Worm (Caenorhabditis elegans) whole organism, mixed stage, embryonic: ENCODE data around the gene clec-196.

Source experiments
- elt-1 ChIP-seq: sonication (generic microtip); optimal IDR thresholded peaks from 2 replicates; lab custom pipeline; 2017; ENCODE audit warnings: missing genetic modification characterization, mild to moderate bottlenecking, missing compliant biosample characterization, antibody characterized with exemption, moderate library complexity, borderline replicate concordance; ENCODE audit not compliant: insufficient read depth
- lsy-2 ChIP-seq: fragments of 150-350 bp; optimal IDR thresholded peaks from 2 replicates; lab custom pipeline; 2014; ENCODE audit warnings: missing biosample characterization, missing genetic modification characterization
- mab-5 ChIP-seq: fragments of 150-350 bp; optimal IDR thresholded peaks from 2 replicates; lab custom pipeline; 2014; ENCODE audit warnings: missing biosample characterization, missing genetic modification characterization
- mep-1 ChIP-seq: fragments of 150-350 bp; optimal IDR thresholded peaks from 2 replicates; lab custom pipeline; 2017; ENCODE audit warnings: missing biosample characterization, missing genetic modification reagents, missing genetic modification characterization, inconsistent platforms
- pha-4 ChIP-seq: fragments of 150-350 bp; optimal IDR thresholded peaks from 2 replicates; lab custom pipeline; 2018; ENCODE audit warnings: missing biosample characterization, missing genetic modification reagents, missing genetic modification characterization
- snpc-4 ChIP-seq: fragments of 150-350 bp; optimal IDR thresholded peaks from 2 replicates; lab custom pipeline; 2014; ENCODE audit warnings: missing biosample characterization, missing genetic modification characterization
- sptf-1 ChIP-seq: sonication (generic microtip); optimal IDR thresholded peaks from 2 replicates; lab custom pipeline; 2017; ENCODE audit warnings: mild to moderate bottlenecking, missing genetic modification characterization, moderate library complexity, missing compliant biosample characterization
- unc-62 ChIP-seq: fragments of 150-350 bp; optimal IDR thresholded peaks from 2 replicates; lab custom pipeline; 2014; ENCODE audit warnings: missing biosample characterization, missing genetic modification reagents, missing genetic modification characterization

DNA sequence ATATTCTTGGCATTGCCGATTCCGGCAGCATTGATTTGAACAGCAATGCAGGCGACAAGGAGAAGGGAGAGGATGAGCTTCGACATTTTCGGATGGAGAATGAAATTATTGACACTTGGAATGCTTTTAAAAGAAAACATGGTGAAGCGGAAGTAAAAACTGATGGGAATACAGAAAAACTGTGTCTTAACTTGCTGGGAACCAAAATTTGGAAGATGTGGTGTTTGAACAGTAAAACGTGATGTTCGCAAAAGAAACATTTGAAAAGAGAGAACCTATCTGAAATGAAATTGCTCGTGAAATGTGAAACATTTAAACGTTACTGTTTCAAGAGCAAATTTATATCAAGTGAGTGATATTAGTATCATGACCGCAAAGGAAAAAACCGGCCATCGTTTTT lies 12.0 kb upstream of the clec-196 start, which contains the start of gene F26D10.13:
- TF ChIP-seq mab-5 (no peak), sptf-1 (tag; lab: Kevin White, UChicago) (no peak), mep-1 (tag; lab: Kevin White, UChicago) (no peak), unc-62 (GFP tag; lab: Kevin White, UChicago) (no peak), elt-1 (tag; lab: Kevin White, UChicago) (no peak), snpc-4 (no peak), pha-4 (no peak), lsy-2 (no peak)
